Fruit fly (Drosophila melanogaster) whole organism: ENCODE data around the gene ppk8.

Experiments
- CG8478 ChIP-seq: fragments of >200 bp; optimal IDR thresholded peaks from 2 replicates; lab custom pipeline; 2018; ENCODE audit warnings: inconsistent platforms
- usp ChIP-seq: fragments of >200 bp; optimal IDR thresholded peaks from 2 replicates; lab custom pipeline; 2017; ENCODE audit warnings: missing biosample characterization, missing genetic modification characterization, mixed read lengths

- TF ChIP-seq CG8478 (lab: Kevin White, UChicago) (no peak), usp (no peak)
These were observed 12.6 kb downstream of the ppk8 start for dm6 chrX:3570249-3570648.
